Fruit fly (Drosophila melanogaster) whole organism, embryonic: ENCODE measurements around the gene CG16710.
A peak's percentile ranks its signal among the peaks of the same experiment; 100 is the strongest.

ENCODE experiments used
- Adf1 ChIP-seq: fragments of 200-800 bp; sonication (Bioruptor generic); IDR thresholded peaks from 2 replicates; pipeline ENCODE4 v1.3.6; 2022; ENCODE audit warnings: missing biosample characterization, missing genetic modification characterization
- Asciz ChIP-seq: fragments of 200-800 bp; sonication (Bioruptor generic); optimal IDR thresholded peaks from 2 replicates; lab custom pipeline; 2017; ENCODE audit warnings: missing biosample characterization, mild to moderate bottlenecking, missing genetic modification characterization, missing genetic modification reagents
- B-H2 ChIP-seq: fragments of 200-800 bp; sonication (Bioruptor generic); optimal IDR thresholded peaks from 2 replicates; lab custom pipeline; 2018; ENCODE audit warnings: missing biosample characterization, mild to moderate bottlenecking, missing genetic modification characterization
- Bteb2 ChIP-seq: fragments of 200-800 bp; sonication (Bioruptor generic); optimal IDR thresholded peaks from 2 replicates; lab custom pipeline; 2016; ENCODE audit warnings: missing biosample characterization, missing genetic modification characterization
- C15 ChIP-seq: fragments of 200-800 bp; sonication (Bioruptor generic); IDR thresholded peaks from 3 replicates; pipeline ENCODE4 v1.3.6; 2022; ENCODE audit warnings: missing biosample characterization, missing genetic modification characterization
- CG10147 ChIP-seq: fragments of 200-800 bp; sonication (Bioruptor generic); optimal IDR thresholded peaks from 2 replicates; lab custom pipeline; 2019; ENCODE audit warnings: missing biosample characterization, mild to moderate bottlenecking, missing genetic modification characterization, moderate library complexity
- CG10543 ChIP-seq: fragments of 200-800 bp; sonication (Bioruptor generic); optimal IDR thresholded peaks from 3 replicates; lab custom pipeline; 2017; ENCODE audit warnings: missing biosample characterization, mild to moderate bottlenecking, missing genetic modification characterization, moderate library complexity
- CG12104 ChIP-seq: fragments of 200-800 bp; sonication (Bioruptor generic); optimal IDR thresholded peaks from 3 replicates; lab custom pipeline; 2016; ENCODE audit warnings: missing biosample characterization, missing genetic modification characterization
- CG14710 ChIP-seq: fragments of 200-800 bp; sonication (Bioruptor generic); optimal IDR thresholded peaks from 3 replicates; lab custom pipeline; 2019; ENCODE audit warnings: missing biosample characterization, mild to moderate bottlenecking, missing genetic modification characterization, moderate library complexity
- CG15011 ChIP-seq: fragments of 200-800 bp; sonication (Bioruptor generic); optimal IDR thresholded peaks from 3 replicates; lab custom pipeline; 2018; ENCODE audit warnings: missing biosample characterization, mild to moderate bottlenecking, missing genetic modification characterization
- CG15479 ChIP-seq: fragments of 200-800 bp; sonication (Bioruptor generic); optimal IDR thresholded peaks from 3 replicates; lab custom pipeline; 2019; ENCODE audit warnings: missing biosample characterization, mild to moderate bottlenecking, missing genetic modification characterization, moderate library complexity
- CG18619 ChIP-seq: fragments of 200-800 bp; sonication (Bioruptor generic); optimal IDR thresholded peaks from 3 replicates; lab custom pipeline; 2017; ENCODE audit warnings: missing biosample characterization, mild to moderate bottlenecking, missing genetic modification characterization
- CG32767 ChIP-seq: fragments of 200-800 bp; sonication (Bioruptor generic); IDR thresholded peaks from 2 replicates; pipeline ENCODE4 v1.3.6; 2022; ENCODE audit warnings: missing biosample characterization, missing genetic modification characterization
- CG34376 ChIP-seq: fragments of 200-800 bp; sonication (Bioruptor generic); optimal IDR thresholded peaks from 2 replicates; lab custom pipeline; 2018; ENCODE audit warnings: missing biosample characterization, mild to moderate bottlenecking, missing genetic modification characterization
- CG3847 ChIP-seq: fragments of 200-800 bp; sonication (Bioruptor generic); IDR thresholded peaks from 2 replicates; pipeline ENCODE4 v1.3.6; 2022; ENCODE audit warnings: missing biosample characterization, missing genetic modification characterization
- CG8359 ChIP-seq: fragments of 200-800 bp; sonication (Bioruptor generic); optimal IDR thresholded peaks from 2 replicates; lab custom pipeline; 2017; ENCODE audit warnings: missing biosample characterization, mild to moderate bottlenecking, missing genetic modification characterization, borderline replicate concordance
- CG9797 ChIP-seq: fragments of 200-800 bp; sonication (Bioruptor generic); optimal IDR thresholded peaks from 3 replicates; lab custom pipeline; 2018; ENCODE audit warnings: missing biosample characterization, mild to moderate bottlenecking, missing genetic modification characterization
- Lpt ChIP-seq: fragments of >200 bp; optimal IDR thresholded peaks from 2 replicates; lab custom pipeline; 2018; ENCODE audit warnings: missing biosample characterization, missing genetic modification characterization
- Med ChIP-seq: fragments of 200-800 bp; sonication (Bioruptor generic); peaks from one replicate; lab custom pipeline; 2016; ENCODE audit warnings: missing biosample characterization, missing genetic modification characterization, mild to moderate bottlenecking, inconsistent platforms, moderate library complexity
- Meics ChIP-seq: fragments of 200-800 bp; sonication (Bioruptor generic); optimal IDR thresholded peaks from 2 replicates; lab custom pipeline; 2017; ENCODE audit warnings: missing biosample characterization, mild to moderate bottlenecking, missing genetic modification characterization
- NC2α ChIP-seq: fragments of 200-800 bp; sonication (Bioruptor generic); optimal IDR thresholded peaks from 2 replicates; lab custom pipeline; 2016; ENCODE audit warnings: missing biosample characterization, missing genetic modification characterization
- NC2β ChIP-seq: fragments of 200-800 bp; sonication (Bioruptor generic); optimal IDR thresholded peaks from 2 replicates; lab custom pipeline; 2016; ENCODE audit warnings: missing biosample characterization, missing genetic modification characterization
- Nf-YA ChIP-seq: fragments of 200-800 bp; sonication (Bioruptor generic); IDR thresholded peaks from 2 replicates; pipeline ENCODE4 v1.3.6; 2022; ENCODE audit warnings: missing biosample characterization, missing genetic modification characterization
- Ravus ChIP-seq: fragments of 200-800 bp; sonication (Bioruptor generic); IDR thresholded peaks from 2 replicates; pipeline ENCODE4 v1.3.6; 2022; ENCODE audit warnings: missing biosample characterization, missing genetic modification characterization
- Xbp1 ChIP-seq: fragments of 200-800 bp; sonication (Bioruptor generic); optimal IDR thresholded peaks from 3 replicates; lab custom pipeline; 2016; ENCODE audit warnings: missing biosample characterization, mild to moderate bottlenecking, missing genetic modification characterization
- ap ChIP-seq: fragments of 200-800 bp; sonication (Bioruptor generic); IDR thresholded peaks from 2 replicates; pipeline ENCODE4 v1.3.6; 2022; ENCODE audit warnings: missing biosample characterization, missing genetic modification characterization
- ato ChIP-seq: fragments of 200-800 bp; sonication (Bioruptor generic); IDR thresholded peaks from 2 replicates; pipeline ENCODE4 v1.3.6; 2022; ENCODE audit warnings: missing biosample characterization, missing genetic modification characterization; ENCODE audit not compliant: partially characterized antibody
- caup ChIP-seq: fragments of 200-800 bp; sonication (Bioruptor generic); optimal IDR thresholded peaks from 3 replicates; lab custom pipeline; 2017; ENCODE audit warnings: missing biosample characterization, mild to moderate bottlenecking, missing genetic modification characterization, moderate library complexity; ENCODE audit not compliant: severe bottlenecking
- croc ChIP-seq: fragments of 200-800 bp; sonication (Bioruptor generic); conservative IDR thresholded peaks from 3 replicates; pipeline ENCODE4 v1.3.6; 2022; ENCODE audit warnings: missing biosample characterization, missing genetic modification characterization
- dati ChIP-seq: fragments of 200-800 bp; sonication (Bioruptor generic); IDR thresholded peaks from 2 replicates; pipeline ENCODE4 v1.3.6; 2022; ENCODE audit warnings: missing biosample characterization, missing genetic modification characterization
- disco-r ChIP-seq: fragments of 200-800 bp; sonication (Bioruptor generic); optimal IDR thresholded peaks from 2 replicates; lab custom pipeline; 2016; ENCODE audit warnings: missing biosample characterization, missing genetic modification characterization
- ewg ChIP-seq: fragments of 200-800 bp; sonication (Bioruptor generic); optimal IDR thresholded peaks from 3 replicates; lab custom pipeline; 2017; ENCODE audit warnings: mild to moderate bottlenecking, missing biosample characterization, missing genetic modification reagents, missing genetic modification characterization
- fd96Cb ChIP-seq: fragments of 200-800 bp; sonication (Bioruptor generic); optimal IDR thresholded peaks from 2 replicates; lab custom pipeline; 2018; ENCODE audit warnings: missing biosample characterization, mild to moderate bottlenecking, missing genetic modification characterization, moderate library complexity
- gcm2 ChIP-seq: fragments of 200-800 bp; sonication (Bioruptor generic); optimal IDR thresholded peaks from 2 replicates; lab custom pipeline; 2016; ENCODE audit warnings: missing biosample characterization, missing genetic modification characterization
- gsb ChIP-seq: fragments of 200-800 bp; sonication (Bioruptor generic); IDR thresholded peaks from 2 replicates; pipeline ENCODE4 v1.3.6; 2022; ENCODE audit warnings: missing biosample characterization, missing genetic modification characterization
- gt ChIP-seq: fragments of 200-800 bp; sonication (Bioruptor generic); IDR thresholded peaks from 2 replicates; pipeline ENCODE4 v1.3.6; 2022; ENCODE audit warnings: missing biosample characterization, missing genetic modification characterization
- ham ChIP-seq: fragments of 200-800 bp; sonication (Bioruptor generic); IDR thresholded peaks from 2 replicates; pipeline ENCODE4 v1.3.6; 2022; ENCODE audit warnings: missing biosample characterization, missing genetic modification characterization
- hb ChIP-seq: fragments of 200-800 bp; sonication (Bioruptor generic); IDR thresholded peaks from 3 replicates; pipeline ENCODE4 v1.3.6; 2022; ENCODE audit warnings: missing biosample characterization, missing genetic modification characterization; ENCODE audit not compliant: partially characterized antibody
- her ChIP-seq: fragments of 200-800 bp; sonication (Bioruptor generic); optimal IDR thresholded peaks from 2 replicates; lab custom pipeline; 2016; ENCODE audit warnings: missing biosample characterization, missing genetic modification characterization
- ind ChIP-seq: fragments of 200-800 bp; sonication (Bioruptor generic); optimal IDR thresholded peaks from 3 replicates; lab custom pipeline; 2016; ENCODE audit warnings: missing biosample characterization, missing genetic modification characterization
- jigr1 ChIP-seq: fragments of 200-800 bp; sonication (Bioruptor generic); IDR thresholded peaks from 3 replicates; pipeline ENCODE4 v1.3.6; 2022; ENCODE audit warnings: missing biosample characterization, missing genetic modification characterization
- lilli ChIP-seq: fragments of 200-800 bp; sonication (Bioruptor generic); optimal IDR thresholded peaks from 3 replicates; lab custom pipeline; 2016; ENCODE audit warnings: missing biosample characterization, missing genetic modification characterization
- maf-S ChIP-seq: fragments of 200-800 bp; sonication (Bioruptor generic); optimal IDR thresholded peaks from 2 replicates; lab custom pipeline; 2016; ENCODE audit warnings: missing biosample characterization, missing genetic modification characterization
- mirr ChIP-seq: fragments of 200-800 bp; sonication (Bioruptor generic); optimal IDR thresholded peaks from 3 replicates; lab custom pipeline; 2018; ENCODE audit warnings: missing biosample characterization, mild to moderate bottlenecking, missing genetic modification characterization
- nerfin-2 ChIP-seq: fragments of 200-800 bp; sonication (Bioruptor generic); IDR thresholded peaks from 2 replicates; pipeline ENCODE4 v1.3.6; 2022; ENCODE audit warnings: missing biosample characterization, missing genetic modification characterization; ENCODE audit not compliant: partially characterized antibody
- nom ChIP-seq: fragments of 200-800 bp; sonication (Bioruptor generic); optimal IDR thresholded peaks from 2 replicates; lab custom pipeline; 2017; ENCODE audit warnings: missing biosample characterization, missing genetic modification characterization, mild to moderate bottlenecking, moderate library complexity, missing genetic modification reagents
- peb ChIP-seq: fragments of 200-800 bp; sonication (Bioruptor generic); IDR thresholded peaks from 2 replicates; pipeline ENCODE4 v1.3.6; 2022; ENCODE audit warnings: missing biosample characterization, missing genetic modification characterization
- schlank ChIP-seq: fragments of 200-800 bp; sonication (Bioruptor generic); optimal IDR thresholded peaks from 2 replicates; lab custom pipeline; 2018; ENCODE audit warnings: missing biosample characterization, mild to moderate bottlenecking, missing genetic modification characterization
- slou ChIP-seq: fragments of 200-800 bp; sonication (Bioruptor generic); optimal IDR thresholded peaks from 3 replicates; lab custom pipeline; 2016; ENCODE audit warnings: missing biosample characterization, missing genetic modification characterization
- trh ChIP-seq: fragments of 200-800 bp; sonication (Bioruptor generic); optimal IDR thresholded peaks from 2 replicates; lab custom pipeline; 2016; ENCODE audit warnings: missing biosample characterization, missing genetic modification characterization
- tup ChIP-seq: fragments of 200-800 bp; sonication (Bioruptor generic); optimal IDR thresholded peaks from 2 replicates; lab custom pipeline; 2016; ENCODE audit warnings: missing biosample characterization, mild to moderate bottlenecking, missing genetic modification characterization, moderate library complexity

The CG16710 gene

DNA sequence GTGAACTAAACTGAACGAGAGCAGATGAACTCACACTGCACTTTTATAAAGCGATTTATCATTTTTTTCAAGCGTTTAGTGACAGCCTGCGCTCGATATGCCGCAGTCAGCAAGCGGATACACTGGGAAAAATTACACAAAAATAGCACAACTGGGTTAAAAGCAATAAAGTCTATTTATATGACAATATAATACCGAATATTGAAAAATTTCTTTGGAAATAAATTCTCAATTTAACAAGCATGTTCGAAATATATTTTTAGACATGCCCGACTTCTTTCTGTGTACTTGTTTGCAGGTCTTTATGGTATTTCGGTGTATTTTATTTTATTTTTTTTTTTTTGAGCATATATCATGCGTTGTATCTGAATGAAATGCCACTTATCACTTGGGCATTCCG lies 31.6 kb downstream of the CG16710 start (continued):
- TF ChIP-seq C15 (no peak), maf-S (peak; percentile 45), Meics (no peak), Bteb2 (GFP tag; lab: Kevin White, UChicago) (peak; percentile 50), CG32767 (0 out of 2 replicates have a peak, but pooled peaks have one; percentile 26), CG3847 (GFP tag; lab: Robert Waterston, UW) (0 out of 2 replicates have a peak, but pooled peaks have one; percentile 14), mirr (no peak), disco-r (GFP tag; lab: Kevin White, UChicago) (peak; percentile 0), Ravus (GFP tag; lab: Robert Waterston, UW) (no peak), CG8359 (GFP tag; lab: Kevin White, UChicago) (no peak), ham (GFP tag; lab: Robert Waterston, UW) (no peak), hb (GFP tag; lab: Robert Waterston, UW) (no peak), Lpt (GFP tag; lab: Kevin White, UChicago) (no peak), CG14710 (tag; lab: Kevin White, UChicago) (peak; percentile 68), croc (no peak; the same call in 2 of the 3 replicates), caup (GFP tag; lab: Kevin White, UChicago) (no peak), CG12104 (no peak), B-H2 (GFP tag; lab: Kevin White, UChicago) (no peak), nom (GFP tag; lab: Kevin White, UChicago) (no peak), ato (GFP tag; lab: Robert Waterston, UW) (no peak), CG10543 (GFP tag; lab: Kevin White, UChicago) (no peak), gcm2 (GFP tag; lab: Kevin White, UChicago) (peak; percentile 16), Adf1 (no peak), ind (peak; percentile 17), CG34376 (GFP tag; lab: Kevin White, UChicago) (no peak), Asciz (GFP tag; lab: Kevin White, UChicago) (peak; percentile 29), nerfin-2 (GFP tag; lab: Robert Waterston, UW) (no peak), CG15479 (GFP tag; lab: Kevin White, UChicago) (no peak), fd96Cb (tag; lab: Kevin White, UChicago) (peak; percentile 72), ewg (GFP tag; lab: Kevin White, UChicago) (peak; percentile 36), CG15011 (peak; percentile 9), her (GFP tag; lab: Kevin White, UChicago) (no peak), gt (GFP tag; lab: Robert Waterston, UW) (0 out of 2 replicates have a peak, but pooled peaks have one; percentile 21), Med (GFP tag; lab: Kevin White, UChicago) (no peak), NC2α (GFP tag; lab: Kevin White, UChicago) (no peak), slou (no peak), lilli (GFP tag; lab: Kevin White, UChicago) (peak; percentile 49), jigr1 (GFP tag; lab: Robert Waterston, UW) (0 out of 3 replicates have a peak, but pooled peaks have one; percentile 12), dati (no peak), schlank (tag; lab: Kevin White, UChicago) (no peak), CG18619 (GFP tag; lab: Kevin White, UChicago) (peak; percentile 41), CG9797 (no peak), NC2β (GFP tag; lab: Kevin White, UChicago) (peak; percentile 56), Nf-YA (peak; percentile 36; the same call in 1 of the 2 replicates), peb (GFP tag; lab: Robert Waterston, UW) (no peak), CG10147 (GFP tag; lab: Kevin White, UChicago) (no peak), gsb (no peak), tup (GFP tag; lab: Kevin White, UChicago) (no peak), ap (GFP tag; lab: Robert Waterston, UW) (peak; percentile 51), trh (GFP tag; lab: Kevin White, UChicago) (no peak), Xbp1 (GFP tag; lab: Kevin White, UChicago) (peak; percentile 78)
